Worm (Caenorhabditis elegans): ENCODE results near the gene bath-2.

The bath-2 gene

ce11 chrII:1875658-1876057, 46.9 kb downstream of the bath-2 start, which contains the start of gene math-13:
TSS of gene math-13 (plus strand) at chrII:1875958.
- TF ChIP-seq lin-13 (GFP tag; optimal IDR thresholded peaks at IDR 0.05) (no peak), ceh-16 (tag; optimal IDR thresholded peaks at IDR 0.05) (no peak), elt-1 (tag; optimal IDR thresholded peaks at IDR 0.05) (no peak), dmd-4 (tag; optimal IDR thresholded peaks at IDR 0.05) (no peak), blmp-1 (tag; optimal IDR thresholded peaks at IDR 0.05; ENCODE audit: insufficient read depth) (no peak), sem-4 (tag; optimal IDR thresholded peaks at IDR 0.05) (no peak), unc-55 (GFP tag; optimal IDR thresholded peaks at IDR 0.05) (no peak), sma-3 (GFP tag; optimal IDR thresholded peaks at IDR 0.05) (no peak), nhr-21 (tag; optimal IDR thresholded peaks at IDR 0.05) (no peak), nhr-25 (tag; optimal IDR thresholded peaks at IDR 0.05) (no peak), elt-3 (tag; optimal IDR thresholded peaks at IDR 0.05) (no peak), mab-5 (tag; optimal IDR thresholded peaks at IDR 0.05) (no peak), unc-39 (tag; optimal IDR thresholded peaks at IDR 0.05) (no peak)

Data from whole organism, L2 larva.